Fruit fly (Drosophila melanogaster) whole organism, pupa: Measurements from ENCODE around the gene eIF4E3.

Experiments used
- CG10348 ChIP-seq: fragments of 200-800 bp; sonication (Bioruptor generic); IDR thresholded peaks from 2 replicates; pipeline ENCODE4 v1.3.6; 2022; ENCODE audit warnings: missing biosample characterization, missing genetic modification characterization
- CG12605 ChIP-seq: fragments of 200-800 bp; sonication (Bioruptor generic); IDR thresholded peaks from 2 replicates; pipeline ENCODE4 v1.3.6; 2022; ENCODE audit warnings: missing biosample characterization, missing genetic modification characterization
- CG13204 ChIP-seq: fragments of 200-800 bp; sonication (Bioruptor generic); optimal IDR thresholded peaks from 2 replicates; lab custom pipeline; 2018; ENCODE audit warnings: missing biosample characterization, mild to moderate bottlenecking, missing genetic modification characterization, moderate library complexity
- CG14655 ChIP-seq: fragments of 200-800 bp; sonication (Bioruptor generic); optimal IDR thresholded peaks from 3 replicates; lab custom pipeline; 2017; ENCODE audit warnings: mild to moderate bottlenecking, missing biosample characterization, missing genetic modification reagents, missing genetic modification characterization
- CG15710 ChIP-seq: fragments of 200-800 bp; sonication (Bioruptor generic); optimal IDR thresholded peaks from 2 replicates; lab custom pipeline; 2018; ENCODE audit warnings: missing biosample characterization, mild to moderate bottlenecking, missing genetic modification characterization, moderate library complexity
- CG17806 ChIP-seq: fragments of 200-800 bp; sonication (Bioruptor generic); optimal IDR thresholded peaks from 2 replicates; lab custom pipeline; 2018; ENCODE audit warnings: missing biosample characterization, mild to moderate bottlenecking, missing genetic modification characterization, moderate library complexity
- CG32121 ChIP-seq: fragments of 200-800 bp; sonication (Bioruptor generic); IDR thresholded peaks from 2 replicates; pipeline ENCODE4 v1.3.6; 2022; ENCODE audit warnings: missing biosample characterization, missing genetic modification characterization
- CG34367 ChIP-seq: fragments of 200-800 bp; sonication (Bioruptor generic); optimal IDR thresholded peaks from 2 replicates; lab custom pipeline; 2018; ENCODE audit warnings: missing biosample characterization, mild to moderate bottlenecking, missing genetic modification characterization
- CG4496 ChIP-seq: fragments of 200-800 bp; sonication (Bioruptor generic); IDR thresholded peaks from 3 replicates; pipeline ENCODE4 v1.3.6; 2022; ENCODE audit warnings: missing biosample characterization, missing genetic modification characterization
- CG8159 ChIP-seq: fragments of 200-800 bp; sonication (Bioruptor generic); optimal IDR thresholded peaks from 3 replicates; lab custom pipeline; 2018; ENCODE audit warnings: missing biosample characterization, mild to moderate bottlenecking, missing genetic modification characterization, moderate library complexity
- CG8301 ChIP-seq: fragments of 200-800 bp; sonication (Bioruptor generic); optimal IDR thresholded peaks from 2 replicates; lab custom pipeline; 2018; ENCODE audit warnings: missing biosample characterization, mild to moderate bottlenecking, missing genetic modification characterization
- CG9948 ChIP-seq: fragments of 200-800 bp; sonication (Bioruptor generic); optimal IDR thresholded peaks from 2 replicates; lab custom pipeline; 2018; ENCODE audit warnings: missing biosample characterization, mild to moderate bottlenecking, missing genetic modification characterization, moderate library complexity
- D1 ChIP-seq: fragments of 200-800 bp; sonication (Bioruptor generic); optimal IDR thresholded peaks from 2 replicates; lab custom pipeline; 2018; ENCODE audit warnings: missing biosample characterization, mild to moderate bottlenecking, missing genetic modification characterization, moderate library complexity
- EcR ChIP-seq: fragments of 200-800 bp; sonication (Bioruptor generic); optimal IDR thresholded peaks from 3 replicates; lab custom pipeline; 2019; ENCODE audit warnings: missing biosample characterization, missing genetic modification characterization, mild to moderate bottlenecking, moderate library complexity, missing genetic modification reagents
- Ets98B ChIP-seq: fragments of 200-800 bp; sonication (Bioruptor generic); IDR thresholded peaks from 2 replicates; pipeline ENCODE4 v1.3.6; 2022; ENCODE audit warnings: missing biosample characterization, missing genetic modification characterization
- Pif1A ChIP-seq: fragments of 200-800 bp; sonication (Bioruptor generic); optimal IDR thresholded peaks from 3 replicates; lab custom pipeline; 2016; ENCODE audit warnings: missing biosample characterization, missing genetic modification characterization
- Pif1B ChIP-seq: fragments of 200-800 bp; sonication (Bioruptor generic); optimal IDR thresholded peaks from 3 replicates; lab custom pipeline; 2016; ENCODE audit warnings: missing biosample characterization, missing genetic modification characterization
- Snoo ChIP-seq: fragments of 200-800 bp; sonication (Bioruptor generic); optimal IDR thresholded peaks from 3 replicates; lab custom pipeline; 2017; ENCODE audit warnings: missing biosample characterization, mild to moderate bottlenecking, missing genetic modification characterization, inconsistent platforms
- fd96Ca ChIP-seq: fragments of 200-800 bp; sonication (Bioruptor generic); IDR thresholded peaks from 3 replicates; pipeline ENCODE4 v1.3.6; 2022; ENCODE audit warnings: missing biosample characterization, missing genetic modification characterization
- gl ChIP-seq: fragments of 200-800 bp; sonication (Bioruptor generic); optimal IDR thresholded peaks from 2 replicates; lab custom pipeline; 2018; ENCODE audit warnings: missing biosample characterization, mild to moderate bottlenecking, missing genetic modification characterization
- rn ChIP-seq: fragments of 200-800 bp; sonication (Bioruptor generic); IDR thresholded peaks from 2 replicates; pipeline ENCODE4 v1.3.6; 2022; ENCODE audit warnings: missing biosample characterization, missing genetic modification characterization

Gene eIF4E3

DNA sequence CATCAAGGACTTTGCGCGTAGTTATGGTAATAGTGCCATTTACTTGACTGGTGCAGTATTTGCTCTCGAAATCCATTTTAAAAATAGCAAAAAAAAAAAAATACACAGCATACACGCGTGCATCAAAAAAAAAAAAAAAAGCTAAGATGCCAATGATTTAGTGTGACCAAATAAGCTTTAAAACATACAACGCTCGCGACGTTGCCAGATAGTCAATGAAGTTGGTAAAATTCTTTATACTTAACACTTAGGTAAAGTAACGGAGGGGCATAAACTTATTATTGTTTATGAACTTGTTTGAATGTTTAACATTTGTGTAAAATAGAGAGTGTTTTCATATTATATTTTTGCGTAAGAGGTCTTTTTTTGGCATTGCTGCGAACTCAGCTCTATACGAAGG lies 18.4 kb upstream of the eIF4E3 start, which contains the start of gene tut:
tut (minus strand) TSS at position 148 of the 400 bp plus-strand sequence.
- TF ChIP-seq CG10348 (no peak), CG13204 (GFP tag; lab: Kevin White, UChicago) (no peak), Ets98B (GFP tag; lab: Robert Waterston, UW) (no peak), EcR (GFP tag; lab: Kevin White, UChicago) (no peak), fd96Ca (GFP tag; lab: Robert Waterston, UW) (no peak), Snoo (tag; lab: Kevin White, UChicago) (no peak), CG8301 (tag; lab: Kevin White, UChicago) (no peak), Pif1A (GFP tag; lab: Kevin White, UChicago) (no peak), CG9948 (tag; lab: Kevin White, UChicago) (no peak), gl (tag; lab: Kevin White, UChicago) (no peak), D1 (tag; lab: Kevin White, UChicago) (no peak), CG8159 (tag; lab: Kevin White, UChicago) (no peak), CG12605 (GFP tag; lab: Robert Waterston, UW) (no peak), CG4496 (GFP tag; lab: Robert Waterston, UW) (no peak), CG15710 (tag; lab: Kevin White, UChicago) (no peak), CG34367 (tag; lab: Kevin White, UChicago) (no peak), Pif1B (GFP tag; lab: Kevin White, UChicago) (no peak), rn (GFP tag; lab: Robert Waterston, UW) (no peak), CG14655 (GFP tag; lab: Kevin White, UChicago) (no peak), CG17806 (tag; lab: Kevin White, UChicago) (no peak)

DNA sequence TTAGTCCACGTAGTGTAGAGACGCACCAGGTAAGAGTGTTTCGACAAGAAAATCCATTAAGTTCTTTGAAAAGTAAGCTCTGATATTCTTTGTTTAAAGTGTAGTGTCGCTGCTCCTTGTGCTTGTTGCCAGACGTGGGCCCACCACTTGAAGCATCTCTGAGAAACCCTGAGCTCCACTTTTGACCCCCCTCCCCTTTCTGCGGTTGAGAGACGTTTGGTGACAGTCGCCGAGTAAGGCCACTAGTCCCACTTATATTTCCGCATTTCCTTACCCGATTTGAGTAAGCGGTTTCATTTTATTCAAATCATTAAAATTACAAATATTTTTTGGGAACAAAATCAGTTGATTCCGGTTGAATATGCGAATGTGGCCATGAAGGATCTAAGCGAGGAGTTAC lies 17.4 kb upstream of the eIF4E3 start, which contains the start of gene CG8006:
CG8006 (plus strand) TSS at position 301 of the 400 bp plus-strand sequence.
- TF ChIP-seq D1 (tag; lab: Kevin White, UChicago) (no peak), CG34367 (tag; lab: Kevin White, UChicago) (no peak), CG12605 (GFP tag; lab: Robert Waterston, UW) (no peak), gl (tag; lab: Kevin White, UChicago) (no peak), CG9948 (tag; lab: Kevin White, UChicago) (no peak), CG32121 (GFP tag; lab: Robert Waterston, UW) (no peak), CG4496 (GFP tag; lab: Robert Waterston, UW) (no peak), CG8301 (tag; lab: Kevin White, UChicago) (no peak), CG13204 (GFP tag; lab: Kevin White, UChicago) (no peak), CG15710 (tag; lab: Kevin White, UChicago) (no peak), rn (GFP tag; lab: Robert Waterston, UW) (no peak), fd96Ca (GFP tag; lab: Robert Waterston, UW) (no peak), CG8159 (tag; lab: Kevin White, UChicago) (no peak), Pif1A (GFP tag; lab: Kevin White, UChicago) (no peak), Pif1B (GFP tag; lab: Kevin White, UChicago) (no peak), CG10348 (no peak), CG14655 (GFP tag; lab: Kevin White, UChicago) (no peak), CG17806 (tag; lab: Kevin White, UChicago) (no peak), EcR (GFP tag; lab: Kevin White, UChicago) (no peak), Snoo (tag; lab: Kevin White, UChicago) (no peak)

DNA sequence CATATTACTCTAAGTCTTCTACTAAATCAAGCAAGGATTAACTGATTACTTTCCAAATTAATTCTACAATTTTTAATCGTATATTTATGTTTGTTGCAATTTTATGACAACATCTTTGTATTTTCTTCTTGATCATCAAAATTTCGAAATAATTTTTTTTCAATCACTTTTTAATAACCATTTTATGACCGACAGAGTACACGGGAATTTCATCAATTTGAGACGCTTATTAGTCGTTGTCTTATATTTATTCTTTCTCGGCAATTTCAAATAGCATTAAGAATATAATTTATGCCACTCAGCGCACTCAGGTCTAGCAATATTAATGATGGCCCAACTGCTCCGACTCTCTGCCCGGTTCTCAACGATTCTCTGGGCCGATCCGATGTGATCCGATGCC lies 14.0 kb upstream of the eIF4E3 start, which contains the start of gene CG8012:
CG8012 (plus strand) TSS at position 301 of the 400 bp plus-strand sequence.
- TF ChIP-seq CG12605 (GFP tag; lab: Robert Waterston, UW) (no peak), CG8301 (tag; lab: Kevin White, UChicago) (no peak), EcR (GFP tag; lab: Kevin White, UChicago) (no peak), Ets98B (GFP tag; lab: Robert Waterston, UW) (no peak), CG10348 (no peak), Pif1B (GFP tag; lab: Kevin White, UChicago) (no peak), rn (GFP tag; lab: Robert Waterston, UW) (no peak), CG17806 (tag; lab: Kevin White, UChicago) (no peak)

- TF ChIP-seq gl (tag; lab: Kevin White, UChicago) (no peak), CG17806 (tag; lab: Kevin White, UChicago) (no peak), fd96Ca (GFP tag; lab: Robert Waterston, UW) (no peak), Pif1B (GFP tag; lab: Kevin White, UChicago) (no peak), D1 (tag; lab: Kevin White, UChicago) (no peak), CG8159 (tag; lab: Kevin White, UChicago) (no peak), CG34367 (tag; lab: Kevin White, UChicago) (no peak), CG10348 (no peak), CG32121 (GFP tag; lab: Robert Waterston, UW) (no peak), Snoo (tag; lab: Kevin White, UChicago) (no peak), Pif1A (GFP tag; lab: Kevin White, UChicago) (no peak), CG13204 (GFP tag; lab: Kevin White, UChicago) (no peak), CG9948 (tag; lab: Kevin White, UChicago) (no peak), rn (GFP tag; lab: Robert Waterston, UW) (no peak)
Measured at dm6 chr3L:8218883-8219282, 10.1 kb upstream of the eIF4E3 start, which contains the start of gene CG13674. CG13674 (minus strand) TSS chr3L:8218983.

DNA sequence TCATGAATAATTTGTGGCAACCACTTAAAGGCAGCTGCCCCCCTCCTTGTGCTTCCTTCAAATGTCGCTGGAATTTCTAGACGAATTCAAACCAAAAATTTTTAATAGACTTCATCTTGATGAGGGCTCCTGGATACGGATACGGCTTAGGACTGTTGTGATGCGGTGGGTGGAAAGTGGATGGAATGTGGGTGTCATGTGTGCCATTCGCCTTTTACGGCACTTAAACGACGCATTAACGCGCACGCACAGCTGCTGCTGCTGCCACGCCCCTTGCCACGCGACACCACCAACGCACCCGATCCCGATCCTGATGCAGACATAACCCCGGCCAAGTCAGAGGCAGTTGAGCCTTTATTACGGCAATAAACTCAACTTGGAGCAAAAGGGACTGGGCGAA lies 9.3 kb upstream of the eIF4E3 start:
- TF ChIP-seq Pif1B (GFP tag; lab: Kevin White, UChicago) (no peak), CG10348 (no peak), CG13204 (GFP tag; lab: Kevin White, UChicago) (no peak), CG17806 (tag; lab: Kevin White, UChicago) (no peak), CG14655 (GFP tag; lab: Kevin White, UChicago) (no peak), Snoo (tag; lab: Kevin White, UChicago) (no peak), Ets98B (GFP tag; lab: Robert Waterston, UW) (no peak)
- TF ChIP-seq, all 21 proteins: peak for 0
